Worm (Caenorhabditis elegans) whole organism, L4/young adult: ENCODE data around the gene R13H9.6.
"Not testable (repeated sequence)": the region's sequence is repeated elsewhere in the genome, so short reads cannot be mapped to it uniquely, and the experiment has no call there.

Experiments used
- W03F9.2 ChIP-seq: fragments of 150-350 bp; optimal IDR thresholded peaks from 2 replicates; lab custom pipeline; 2014; ENCODE audit warnings: missing biosample characterization, missing genetic modification characterization
- dao-5 ChIP-seq: sonication (generic microtip); optimal IDR thresholded peaks from 2 replicates; lab custom pipeline; 2016; ENCODE audit warnings: missing genotype, missing genetic modification characterization, moderate library complexity, missing compliant biosample characterization
- him-1 ChIP-seq: sonication (generic microtip); optimal IDR thresholded peaks from 2 replicates; lab custom pipeline; 2016; ENCODE audit warnings: missing genotype, missing genetic modification reagents, missing genetic modification characterization, missing compliant biosample characterization

R13H9.6 gene

ce11 chrIV:5068541-5068940 is at the start of gene R13H9.6, which contains the start of gene rmd-6:
Gene R13H9.6, minus strand, starts transcription at chrIV:5068641.
Gene rmd-6, plus strand, starts transcription at chrIV:5068845.
- not testable (repeated sequence) for TF ChIP-seq dao-5, him-1, W03F9.2 (tag; lab: Kevin White, UChicago)

- TF ChIP-seq dao-5 (tag; lab: Kevin White, UChicago): no peak
- TF ChIP-seq him-1 (tag; lab: Kevin White, UChicago): no peak
- TF ChIP-seq W03F9.2 (tag; lab: Kevin White, UChicago): no peak
Measured at ce11 chrIV:5111533-5111932, 43.1 kb upstream of the R13H9.6 start, which contains the start of gene AC7.3. Gene AC7.3, plus strand, starts transcription at chrIV:5111833.

ce11 chrIV:5110391-5110930 is 42.0 kb upstream of the R13H9.6 start:
- TF ChIP-seq dao-5 (tag; lab: Kevin White, UChicago): no peak
- TF ChIP-seq W03F9.2 (tag; lab: Kevin White, UChicago): no peak

- TF ChIP-seq W03F9.2 (tag; lab: Kevin White, UChicago) (no peak), him-1 (tag; lab: Kevin White, UChicago) (no peak), dao-5 (tag; lab: Kevin White, UChicago) (no peak)
Measured at ce11 chrIV:5109943-5110342, 41.5 kb upstream of the R13H9.6 start.

- TF ChIP-seq him-1 (tag; lab: Kevin White, UChicago) (no peak), W03F9.2 (tag; lab: Kevin White, UChicago) (no peak), dao-5 (tag; lab: Kevin White, UChicago) (no peak)
Measured at ce11 chrIV:5108971-5109370, 40.5 kb upstream of the R13H9.6 start.

- no peak for TF ChIP-seq W03F9.2 (tag; lab: Kevin White, UChicago)
- TF ChIP-seq him-1 (tag; lab: Kevin White, UChicago): peak; percentile 48
- TF ChIP-seq dao-5 (tag; lab: Kevin White, UChicago): no peak
Measured at ce11 chrIV:5103229-5103894, 34.9 kb upstream of the R13H9.6 start, which contains the start of gene C02B10.3. Gene C02B10.3, minus strand, starts transcription at chrIV:5103279.

ce11 chrIV:5101945-5102344 is 33.5 kb upstream of the R13H9.6 start:
- TF ChIP-seq W03F9.2 (tag; lab: Kevin White, UChicago): no peak
- TF ChIP-seq him-1 (tag; lab: Kevin White, UChicago): no peak
- TF ChIP-seq dao-5 (tag; lab: Kevin White, UChicago): no peak

- no peak for TF ChIP-seq W03F9.2 (tag; lab: Kevin White, UChicago)
- TF ChIP-seq him-1 (tag; lab: Kevin White, UChicago): peak; percentile 48
Measured at ce11 chrIV:5100145-5100544, 31.7 kb upstream of the R13H9.6 start.

ce11 chrIV:5093462-5093861 is 25.0 kb upstream of the R13H9.6 start:
- TF ChIP-seq him-1 (tag; lab: Kevin White, UChicago) (no peak), W03F9.2 (tag; lab: Kevin White, UChicago) (no peak), dao-5 (tag; lab: Kevin White, UChicago) (no peak)

ce11 chrIV:5090993-5091793 is 22.8 kb upstream of the R13H9.6 start, which contains the start of the genes snpn-1 and C02B10.4:
Gene snpn-1, minus strand, starts transcription at chrIV:5091043.
Gene C02B10.4, plus strand, starts transcription at chrIV:5091586.
- TF ChIP-seq W03F9.2 (tag; lab: Kevin White, UChicago) (peak; percentile 52), him-1 (tag; lab: Kevin White, UChicago) (peak; percentile 15), dao-5 (tag; lab: Kevin White, UChicago) (no peak)

- no peak for TF ChIP-seq dao-5 (tag; lab: Kevin White, UChicago)
- TF ChIP-seq W03F9.2 (tag; lab: Kevin White, UChicago): no peak
- no peak for TF ChIP-seq him-1 (tag; lab: Kevin White, UChicago)
Measured at ce11 chrIV:5088814-5089322, 20.4 kb upstream of the R13H9.6 start, which contains the start of gene ivd-1. Gene ivd-1, minus strand, starts transcription at chrIV:5088864.

- TF ChIP-seq dao-5 (tag; lab: Kevin White, UChicago) (no peak), W03F9.2 (tag; lab: Kevin White, UChicago) (no peak)
Measured at ce11 chrIV:5086961-5087326, 18.5 kb upstream of the R13H9.6 start.
